Fruit fly (Drosophila melanogaster) whole organism, prepupa: ENCODE data around the gene CG32266.
A peak's percentile ranks its signal among the peaks of the same experiment; 100 is the strongest.

ENCODE experiments used
- Blimp-1 ChIP-seq: fragments of 200-800 bp; sonication (Bioruptor generic); optimal IDR thresholded peaks from 3 replicates; lab custom pipeline; 2017; ENCODE audit warnings: missing biosample characterization, missing genetic modification characterization, mild to moderate bottlenecking, moderate library complexity, missing genetic modification reagents
- CG6276 ChIP-seq: fragments of 200-800 bp; sonication (Bioruptor generic); optimal IDR thresholded peaks from 2 replicates; lab custom pipeline; 2017; ENCODE audit warnings: missing biosample characterization, mild to moderate bottlenecking, missing genetic modification characterization
- CG6792 ChIP-seq: fragments of 200-800 bp; sonication (Bioruptor generic); optimal IDR thresholded peaks from 3 replicates; lab custom pipeline; 2016; ENCODE audit warnings: missing biosample characterization, missing genetic modification characterization
- CG8119 ChIP-seq: fragments of 200-800 bp; sonication (Bioruptor generic); IDR thresholded peaks from 3 replicates; pipeline ENCODE4 v1.3.6; 2022; ENCODE audit warnings: missing biosample characterization, missing genetic modification characterization
- Lpt ChIP-seq: fragments of 200-800 bp; sonication (Bioruptor generic); optimal IDR thresholded peaks from 3 replicates; lab custom pipeline; 2016; ENCODE audit warnings: missing biosample characterization, missing genetic modification characterization
- OdsH ChIP-seq: fragments of 200-800 bp; sonication (Bioruptor generic); optimal IDR thresholded peaks from 3 replicates; lab custom pipeline; 2016; ENCODE audit warnings: missing biosample characterization, missing genetic modification characterization

DNA sequence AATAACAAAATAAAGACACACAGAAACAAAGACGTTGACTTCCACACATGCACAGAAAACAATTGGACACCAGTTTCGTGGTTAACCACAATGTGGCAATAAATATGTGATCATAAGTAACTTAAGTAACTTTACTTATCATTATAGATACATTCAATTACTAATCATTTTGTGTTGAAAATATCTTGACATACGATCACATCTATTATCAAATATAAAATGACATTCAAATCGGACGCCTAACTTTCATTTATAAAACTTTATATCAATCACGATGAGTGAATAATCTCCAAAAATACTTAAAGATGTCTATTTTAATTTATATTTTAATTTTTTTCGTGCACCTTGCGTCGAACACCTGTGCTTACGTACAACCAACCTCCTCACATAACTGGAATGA, 12.1 kb upstream of the CG32266 start:
- TF ChIP-seq CG8119 (GFP tag; lab: Robert Waterston, UW), result 0 out of 3 replicates have a peak, but pooled peaks have one; percentile 35
- no peak for TF ChIP-seq CG6792 (GFP tag; lab: Kevin White, UChicago)
- no peak for TF ChIP-seq Lpt (GFP tag; lab: Kevin White, UChicago)
- peak; percentile 49 for TF ChIP-seq CG6276 (GFP tag; lab: Kevin White, UChicago)
- no peak for TF ChIP-seq Blimp-1 (GFP tag; lab: Kevin White, UChicago)
- peak; percentile 16 for TF ChIP-seq OdsH (GFP tag; lab: Kevin White, UChicago)
